Worm (Caenorhabditis elegans) whole organism, L3 larva: ENCODE results near the gene srlf-10.

Source experiments
- R02D3.7 ChIP-seq: fragments of 150-350 bp; optimal IDR thresholded peaks from 2 replicates; lab custom pipeline; 2014; ENCODE audit warnings: missing biosample characterization, missing genetic modification characterization
- aly-2 ChIP-seq: fragments of 150-350 bp; optimal IDR thresholded peaks from 2 replicates; lab custom pipeline; 2014; ENCODE audit warnings: missing biosample characterization, missing genetic modification characterization
- ama-1 ChIP-seq: fragments of 150-350 bp; optimal IDR thresholded peaks from 2 replicates; lab custom pipeline; 2018
- ceh-16 ChIP-seq: sonication (generic microtip); optimal IDR thresholded peaks from 2 replicates; lab custom pipeline; 2017; ENCODE audit warnings: missing biosample characterization, missing genetic modification characterization
- ceh-28 ChIP-seq: fragments of 150-350 bp; optimal IDR thresholded peaks from 2 replicates; lab custom pipeline; 2014; ENCODE audit warnings: missing biosample characterization, missing genetic modification reagents, missing genetic modification characterization
- ceh-82 ChIP-seq: fragments of 150-350 bp; optimal IDR thresholded peaks from 2 replicates; lab custom pipeline; 2014; ENCODE audit warnings: missing biosample characterization, missing genetic modification characterization
- ceh-9 ChIP-seq: sonication (generic microtip); optimal IDR thresholded peaks from 2 replicates; lab custom pipeline; 2018; ENCODE audit warnings: missing biosample characterization, missing genetic modification characterization
- daf-12 ChIP-seq: fragments of 150-350 bp; optimal IDR thresholded peaks from 2 replicates; lab custom pipeline; 2014; ENCODE audit warnings: missing biosample characterization, missing genetic modification reagents, missing genetic modification characterization
- egl-27 ChIP-seq: sonication (generic microtip); optimal IDR thresholded peaks from 4 replicates; lab custom pipeline; 2017; ENCODE audit warnings: missing biosample characterization, missing genetic modification reagents, missing genetic modification characterization
- egl-5 ChIP-seq: fragments of 150-350 bp; optimal IDR thresholded peaks from 2 replicates; lab custom pipeline; 2017; ENCODE audit warnings: missing biosample characterization, missing genetic modification reagents, missing genetic modification characterization, inconsistent platforms
- elt-1 ChIP-seq: fragments of 150-350 bp; optimal IDR thresholded peaks from 2 replicates; lab custom pipeline; 2014; ENCODE audit warnings: missing biosample characterization, missing genetic modification characterization
- elt-3 ChIP-seq, 3 experiments: fragments of 150-350 bp in 1 of 3; sonication (generic microtip) in 2 of 3; optimal IDR thresholded peaks; 2 replicates in 2 of 3; 4 replicates in 1 of 3; lab custom pipeline; 2014 to 2017; ENCODE audit warnings: missing biosample characterization in 3 of 3, missing genetic modification characterization in 3 of 3
- eor-1 ChIP-seq, 2 experiments: fragments of 150-350 bp; optimal IDR thresholded peaks; 2 replicates each; lab custom pipeline; 2014 to 2018; ENCODE audit warnings: missing biosample characterization in 2 of 2, missing genetic modification characterization in 2 of 2
- fkh-10 ChIP-seq: sonication (generic microtip); optimal IDR thresholded peaks from 2 replicates; lab custom pipeline; 2017; ENCODE audit warnings: missing biosample characterization, missing genetic modification reagents, missing genetic modification characterization
- fkh-2 ChIP-seq: fragments of 150-350 bp; optimal IDR thresholded peaks from 2 replicates; lab custom pipeline; 2014; ENCODE audit warnings: missing biosample characterization, missing genetic modification reagents, missing genetic modification characterization
- fos-1 ChIP-seq: fragments of 150-350 bp; optimal IDR thresholded peaks from 2 replicates; lab custom pipeline; 2014; ENCODE audit warnings: missing biosample characterization, missing genetic modification characterization
- hmg-11 ChIP-seq: sonication (generic microtip); optimal IDR thresholded peaks from 2 replicates; lab custom pipeline; 2016; ENCODE audit warnings: missing genetic modification characterization, missing compliant biosample characterization
- jun-1 ChIP-seq: fragments of 150-350 bp; optimal IDR thresholded peaks from 2 replicates; lab custom pipeline; 2014; ENCODE audit warnings: missing biosample characterization, missing genetic modification reagents, missing genetic modification characterization
- lin-15B ChIP-seq: fragments of 150-350 bp; optimal IDR thresholded peaks from 2 replicates; lab custom pipeline; 2014; ENCODE audit warnings: missing biosample characterization, missing genetic modification characterization
- mdl-1 ChIP-seq: fragments of 150-350 bp; optimal IDR thresholded peaks from 2 replicates; lab custom pipeline; 2014; ENCODE audit warnings: missing biosample characterization, missing genetic modification characterization
- mml-1 ChIP-seq: fragments of 150-350 bp; sonication (generic microtip); optimal IDR thresholded peaks from 3 replicates; lab custom pipeline; 2014; ENCODE audit warnings: missing biosample characterization, missing genetic modification characterization
- nfya-1 ChIP-seq: sonication (generic microtip); optimal IDR thresholded peaks from 2 replicates; lab custom pipeline; 2017; ENCODE audit warnings: missing genetic modification characterization, mild to moderate bottlenecking, missing compliant biosample characterization, antibody characterized with exemption, moderate library complexity; ENCODE audit not compliant: insufficient read depth
- nhr-11 ChIP-seq: fragments of 150-350 bp; optimal IDR thresholded peaks from 2 replicates; lab custom pipeline; 2014; ENCODE audit warnings: missing biosample characterization, missing genetic modification characterization
- nhr-23 ChIP-seq: fragments of 150-350 bp; optimal IDR thresholded peaks from 2 replicates; lab custom pipeline; 2014; ENCODE audit warnings: missing biosample characterization, missing genetic modification reagents, missing genetic modification characterization
- nhr-25 ChIP-seq: sonication (generic microtip); optimal IDR thresholded peaks from 2 replicates; lab custom pipeline; 2017; ENCODE audit warnings: missing biosample characterization, missing genetic modification characterization
- nhr-28 ChIP-seq: fragments of 150-350 bp; optimal IDR thresholded peaks from 2 replicates; lab custom pipeline; 2014; ENCODE audit warnings: missing biosample characterization, missing genetic modification characterization
- nhr-76 ChIP-seq: fragments of 150-350 bp; sonication (generic microtip); optimal IDR thresholded peaks from 5 replicates; lab custom pipeline; 2014; ENCODE audit warnings: missing biosample characterization, missing genetic modification characterization
- pha-4 ChIP-seq: fragments of 150-350 bp; optimal IDR thresholded peaks from 2 replicates; lab custom pipeline; 2014; ENCODE audit warnings: missing biosample characterization, missing genetic modification reagents, missing genetic modification characterization
- pqm-1 ChIP-seq: fragments of 150-350 bp; optimal IDR thresholded peaks from 2 replicates; lab custom pipeline; 2017; ENCODE audit warnings: missing biosample characterization, missing genetic modification characterization, inconsistent platforms
- sea-2 ChIP-seq: fragments of 150-350 bp; sonication (generic microtip); optimal IDR thresholded peaks from 4 replicates; lab custom pipeline; 2014; ENCODE audit warnings: missing biosample characterization, missing genetic modification reagents, missing genetic modification characterization
- skn-1 ChIP-seq: fragments of 150-350 bp; optimal IDR thresholded peaks from 2 replicates; lab custom pipeline; 2014; ENCODE audit warnings: missing biosample characterization, missing genetic modification characterization
- snpc-4 ChIP-seq: fragments of 150-350 bp; optimal IDR thresholded peaks from 2 replicates; lab custom pipeline; 2014; ENCODE audit warnings: missing biosample characterization, missing genetic modification characterization
- tbx-2 ChIP-seq: sonication (generic microtip); optimal IDR thresholded peaks from 2 replicates; lab custom pipeline; 2016; ENCODE audit warnings: mild to moderate bottlenecking, missing genetic modification characterization, missing compliant biosample characterization
- unc-39 ChIP-seq: sonication (generic microtip); optimal IDR thresholded peaks from 4 replicates; lab custom pipeline; 2017; ENCODE audit warnings: missing biosample characterization, missing genetic modification characterization
- unc-62 ChIP-seq: fragments of 150-350 bp; sonication (generic microtip); optimal IDR thresholded peaks from 4 replicates; lab custom pipeline; 2014; ENCODE audit warnings: missing biosample characterization, missing genetic modification reagents, missing genetic modification characterization
- ztf-11 ChIP-seq: fragments of 150-350 bp; optimal IDR thresholded peaks from 2 replicates; lab custom pipeline; 2014; ENCODE audit warnings: missing biosample characterization, missing genetic modification characterization

The srlf-10 gene

DNA sequence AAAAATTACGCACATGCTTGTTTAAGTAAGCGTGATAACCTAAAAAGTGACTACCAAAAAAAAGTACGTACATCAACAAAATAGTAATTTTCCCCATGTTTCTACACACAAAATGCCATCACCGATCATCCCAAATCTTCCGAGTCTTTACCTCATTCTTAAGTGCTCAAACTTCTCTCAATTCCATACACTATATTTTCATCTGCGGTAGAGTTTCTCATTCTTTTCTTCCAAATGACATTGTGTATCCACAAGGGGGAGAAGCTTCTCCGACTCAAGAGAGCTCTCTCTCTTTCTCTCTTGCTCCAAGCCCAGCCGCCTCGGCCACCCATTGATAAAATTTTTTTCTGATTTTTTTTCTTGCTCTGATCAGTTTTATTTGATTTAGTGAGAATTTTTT lies 7.5 kb downstream of the srlf-10 start, which contains the start of gene myo-6:
Gene myo-6 (plus strand): TSS at position 301 of the 400 bp plus-strand sequence.
- no peak for TF ChIP-seq hmg-11 (tag; lab: Kevin White, UChicago)
- TF ChIP-seq skn-1 (tag; lab: Kevin White, UChicago) = no peak
- TF ChIP-seq nhr-28 (tag; lab: Kevin White, UChicago) = no peak
- no peak for TF ChIP-seq fkh-2
- TF ChIP-seq nhr-23 (tag; lab: Kevin White, UChicago) = no peak
- TF ChIP-seq pha-4 (tag; lab: Kevin White, UChicago) = peak; percentile 18
- no peak for TF ChIP-seq lin-15B (tag; lab: Kevin White, UChicago)
- TF ChIP-seq egl-5 (tag; lab: Kevin White, UChicago) = no peak

DNA sequence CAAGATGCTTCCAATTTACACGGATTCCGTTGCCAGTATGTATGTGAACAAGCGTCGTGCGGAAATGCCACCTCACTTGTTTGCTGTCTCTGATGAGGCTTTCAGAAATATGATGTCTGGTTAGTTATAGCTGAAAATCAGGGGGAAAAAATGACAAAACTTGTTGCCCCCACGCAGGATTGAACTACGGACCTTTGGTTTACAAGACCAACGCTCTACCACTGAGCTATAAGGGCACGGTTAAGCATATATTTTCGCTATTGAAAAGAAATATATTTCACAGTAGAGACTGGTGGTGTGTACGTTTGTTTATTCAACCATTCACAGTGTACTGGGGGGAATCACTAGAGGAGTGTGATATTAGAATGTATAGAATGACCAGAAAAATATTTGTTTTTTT lies 9.2 kb downstream of the srlf-10 start:
- TF ChIP-seq elt-1 (no peak), jun-1 (tag; lab: Kevin White, UChicago) (no peak), R02D3.7 (tag; lab: Kevin White, UChicago) (no peak), nhr-11 (tag; lab: Kevin White, UChicago) (no peak), fos-1 (tag; lab: Kevin White, UChicago) (no peak), ceh-16 (tag; lab: Kevin White, UChicago) (no peak), egl-27 (tag; lab: Kevin White, UChicago) (no peak), ceh-9 (no peak), snpc-4 (tag; lab: Kevin White, UChicago) (no peak), nhr-23 (tag; lab: Kevin White, UChicago) (no peak), aly-2 (tag; lab: Kevin White, UChicago) (no peak), ceh-82 (no peak), ama-1 (no peak), daf-12 (no peak), nhr-76 (no peak), pha-4 (tag; lab: Kevin White, UChicago) (no peak), fkh-10 (GFP tag; lab: Kevin White, UChicago) (no peak), nhr-28 (tag; lab: Kevin White, UChicago) (no peak), sea-2 (GFP tag; lab: Kevin White, UChicago) (no peak), unc-39 (tag; lab: Kevin White, UChicago) (no peak)
- TF ChIP-seq, all 47 proteins: peak for 0

DNA sequence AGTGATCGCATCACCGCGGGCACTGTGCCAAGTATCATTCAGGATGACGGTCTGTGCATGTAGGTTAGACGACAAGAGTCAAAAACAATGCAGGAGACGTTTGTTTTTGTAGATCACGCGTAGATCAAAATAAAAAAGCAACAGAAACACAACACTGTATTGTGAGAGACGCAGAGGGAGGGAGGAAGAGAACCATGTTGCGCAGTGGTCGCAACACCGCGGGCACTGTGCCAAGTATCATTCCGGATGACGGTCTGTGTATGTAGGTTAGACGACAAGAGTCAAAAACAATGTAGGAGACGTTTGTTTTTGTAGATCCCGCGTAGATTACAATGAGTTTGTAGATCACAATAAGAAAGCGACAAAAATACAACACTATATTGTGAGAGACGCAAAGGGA lies 17.0 kb downstream of the srlf-10 start:
- no peak for TF ChIP-seq snpc-4 (tag; lab: Kevin White, UChicago)
- TF ChIP-seq sea-2 (GFP tag; lab: Kevin White, UChicago) = no peak
- no peak for TF ChIP-seq tbx-2
- no peak for TF ChIP-seq nhr-76
- no peak for TF ChIP-seq mdl-1 (tag; lab: Kevin White, UChicago)
- TF ChIP-seq nhr-28 (tag; lab: Kevin White, UChicago) = no peak
- TF ChIP-seq unc-62 (GFP tag; lab: Kevin White, UChicago) = no peak
- no peak for TF ChIP-seq ztf-11 (tag; lab: Kevin White, UChicago)
- TF ChIP-seq eor-1 (tag; optimal IDR thresholded peaks at IDR 0.05; lab: Kevin White, UChicago) = no peak
- TF ChIP-seq egl-27 (tag; lab: Kevin White, UChicago) = no peak
- no peak for TF ChIP-seq mml-1 (tag; lab: Kevin White, UChicago)

DNA sequence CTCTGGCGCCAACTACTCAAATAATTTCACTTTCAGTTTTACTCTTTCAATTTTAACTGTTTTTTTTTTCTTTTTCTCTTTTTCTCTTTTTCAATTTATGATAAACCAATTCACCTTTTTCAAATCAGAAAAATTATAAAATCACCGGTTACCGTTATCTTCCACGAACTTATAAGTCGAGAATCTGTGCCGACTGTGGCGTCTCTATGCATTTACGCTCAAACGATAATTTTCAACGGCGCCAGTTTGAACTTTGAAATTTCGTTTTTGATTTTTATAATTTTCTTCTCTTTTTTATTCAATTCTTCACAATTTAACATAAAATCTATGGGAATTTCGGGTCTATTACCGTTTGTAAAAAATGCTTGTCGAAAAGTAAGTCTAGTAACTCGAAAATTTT lies 21.4 kb downstream of the srlf-10 start, which contains the start of gene exo-1:
Gene exo-1 (plus strand): TSS at position 101 of the 400 bp plus-strand sequence.
- TF ChIP-seq nfya-1 (tag; lab: Kevin White, UChicago) (peak; percentile 70), lin-15B (tag; lab: Kevin White, UChicago) (peak; percentile 81), skn-1 (tag; lab: Kevin White, UChicago) (peak; percentile 29), ztf-11 (tag; lab: Kevin White, UChicago) (no peak), snpc-4 (tag; lab: Kevin White, UChicago) (no peak), ceh-9 (no peak), nhr-76 (no peak), ceh-28 (peak; percentile 71), nhr-25 (tag; lab: Kevin White, UChicago) (peak; percentile 54), fkh-10 (GFP tag; lab: Kevin White, UChicago) (no peak), elt-1 (no peak), pqm-1 (peak; percentile 70), pha-4 (tag; lab: Kevin White, UChicago) (peak; percentile 79), nhr-23 (tag; lab: Kevin White, UChicago) (peak; percentile 82), elt-3 (tag; optimal IDR thresholded peaks at IDR 0.05; lab: Kevin White, UChicago) (peak in 1 of 3 experiments; percentile 6)
